Fruit fly (Drosophila melanogaster): ENCODE measurements around the gene Obp99a.

Obp99a gene

DNA sequence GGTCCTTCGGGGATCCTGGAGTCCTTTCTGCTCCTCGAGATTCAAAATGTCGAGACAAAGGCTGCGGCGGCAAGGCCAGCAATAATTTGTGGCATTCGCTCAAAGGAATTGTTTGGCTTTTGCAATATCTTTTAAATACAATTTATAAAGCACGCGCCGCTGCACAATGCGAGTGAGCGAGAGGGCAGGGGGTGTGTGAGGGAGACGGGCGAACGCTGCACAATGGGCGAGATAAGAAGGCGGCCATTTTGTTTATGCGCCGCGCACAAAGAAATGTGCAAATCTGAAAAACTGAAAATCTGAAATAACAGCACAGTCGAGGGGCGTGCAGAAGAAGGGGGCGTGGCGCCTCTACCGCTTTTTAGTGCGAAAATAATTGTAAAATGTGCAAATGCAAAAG, 36.9 kb downstream of the Obp99a start:
- TF ChIP-seq psq (optimal IDR thresholded peaks at IDR 0.05), result no peak
- TF ChIP-seq insv (optimal IDR thresholded peaks at IDR 0.05), result no peak
- no peak for TF ChIP-seq Sin3A (optimal IDR thresholded peaks at IDR 0.05)
- TF ChIP-seq h (optimal IDR thresholded peaks at IDR 0.05), result no peak
- no peak for TF ChIP-seq Myc (optimal IDR thresholded peaks at IDR 0.05)
- TF ChIP-seq ttk (optimal IDR thresholded peaks at IDR 0.05), result no peak

dm6 chr3R:29711434-29711833, 40.0 kb downstream of the Obp99a start:
- no peak for TF ChIP-seq h (optimal IDR thresholded peaks at IDR 0.05)
- TF ChIP-seq psq (optimal IDR thresholded peaks at IDR 0.05), result no peak
- no peak for TF ChIP-seq Sin3A (optimal IDR thresholded peaks at IDR 0.05)
- TF ChIP-seq Myc (optimal IDR thresholded peaks at IDR 0.05), result no peak
- no peak for TF ChIP-seq ttk (optimal IDR thresholded peaks at IDR 0.05)
- TF ChIP-seq insv (optimal IDR thresholded peaks at IDR 0.05), result no peak

DNA sequence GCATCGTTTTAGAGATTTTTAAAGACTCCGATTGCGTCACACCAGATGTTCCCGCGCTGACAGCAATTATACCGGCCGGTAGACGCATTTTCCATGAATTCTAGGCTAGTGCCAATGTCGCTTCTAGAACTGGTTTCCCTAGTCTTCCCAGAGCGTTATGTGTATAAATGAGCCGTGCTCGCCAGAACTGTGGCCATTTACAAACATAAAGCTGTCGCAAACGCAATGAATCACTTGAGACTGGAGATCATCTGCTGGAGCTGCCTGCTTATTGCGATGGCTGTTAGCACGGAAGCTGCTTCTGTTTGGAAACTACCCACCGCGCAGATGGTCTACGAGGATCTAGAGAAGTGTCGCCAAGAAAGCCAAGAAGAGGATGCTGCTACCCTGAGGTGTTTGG, 42.9 kb downstream of the Obp99a start, which contains the start of gene Obp99d:
Gene Obp99d (plus strand): TSS at position 192 of the 400 bp plus-strand sequence.
- no peak for TF ChIP-seq psq (optimal IDR thresholded peaks at IDR 0.05)
- no peak for TF ChIP-seq insv (optimal IDR thresholded peaks at IDR 0.05)
- no peak for TF ChIP-seq Sin3A (optimal IDR thresholded peaks at IDR 0.05)
- TF ChIP-seq Myc (optimal IDR thresholded peaks at IDR 0.05), result no peak
- no peak for TF ChIP-seq h (optimal IDR thresholded peaks at IDR 0.05)
- no peak for TF ChIP-seq ttk (optimal IDR thresholded peaks at IDR 0.05)

dm6 chr3R:29715277-29715676, 43.8 kb downstream of the Obp99a start, which contains the start of gene Dup99B:
Gene Dup99B, minus strand, starts transcription at chr3R:29715377.
- TF ChIP-seq ttk (optimal IDR thresholded peaks at IDR 0.05), result no peak
- TF ChIP-seq h (optimal IDR thresholded peaks at IDR 0.05), result no peak

DNA sequence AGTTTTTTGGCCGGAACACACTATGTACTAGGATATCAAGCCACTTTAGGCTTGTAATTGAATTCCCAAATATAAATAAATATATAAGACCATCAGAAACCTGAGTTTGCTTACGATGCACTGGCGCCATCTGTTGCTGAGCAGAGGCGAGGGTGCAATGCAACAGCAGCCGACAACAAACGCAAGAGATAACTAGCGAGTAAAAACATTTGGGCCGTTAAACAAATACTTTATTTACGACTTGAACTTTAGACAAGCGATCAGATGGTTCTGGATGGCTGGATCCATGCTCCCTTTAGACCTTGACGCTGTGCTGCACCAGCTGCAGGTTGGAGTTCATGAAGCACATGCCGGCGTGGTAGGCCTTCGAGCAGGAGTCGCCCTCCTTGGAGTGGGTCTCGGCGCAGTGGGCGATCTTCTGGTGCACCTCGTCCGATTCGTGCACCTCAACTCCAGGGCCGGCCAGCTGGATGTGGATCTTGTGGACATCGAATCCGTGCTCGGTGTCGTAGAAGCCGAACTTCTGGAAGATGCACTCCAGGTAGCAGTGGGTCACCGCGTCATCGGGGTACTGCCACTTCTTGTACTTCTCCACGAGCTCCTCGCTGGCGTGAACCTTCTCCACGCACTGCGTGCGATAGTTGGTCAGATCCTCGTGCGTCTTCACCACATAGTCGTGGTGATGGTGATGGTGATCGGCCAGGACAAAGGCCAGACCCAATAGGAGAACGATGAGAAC, 44.8 kb downstream of the Obp99a start:
- TF ChIP-seq ttk (optimal IDR thresholded peaks at IDR 0.05), result no peak
- no peak for TF ChIP-seq Myc (optimal IDR thresholded peaks at IDR 0.05)
- no peak for TF ChIP-seq Sin3A (optimal IDR thresholded peaks at IDR 0.05)
- no peak for TF ChIP-seq insv (optimal IDR thresholded peaks at IDR 0.05)
- no peak for TF ChIP-seq h (optimal IDR thresholded peaks at IDR 0.05)

DNA sequence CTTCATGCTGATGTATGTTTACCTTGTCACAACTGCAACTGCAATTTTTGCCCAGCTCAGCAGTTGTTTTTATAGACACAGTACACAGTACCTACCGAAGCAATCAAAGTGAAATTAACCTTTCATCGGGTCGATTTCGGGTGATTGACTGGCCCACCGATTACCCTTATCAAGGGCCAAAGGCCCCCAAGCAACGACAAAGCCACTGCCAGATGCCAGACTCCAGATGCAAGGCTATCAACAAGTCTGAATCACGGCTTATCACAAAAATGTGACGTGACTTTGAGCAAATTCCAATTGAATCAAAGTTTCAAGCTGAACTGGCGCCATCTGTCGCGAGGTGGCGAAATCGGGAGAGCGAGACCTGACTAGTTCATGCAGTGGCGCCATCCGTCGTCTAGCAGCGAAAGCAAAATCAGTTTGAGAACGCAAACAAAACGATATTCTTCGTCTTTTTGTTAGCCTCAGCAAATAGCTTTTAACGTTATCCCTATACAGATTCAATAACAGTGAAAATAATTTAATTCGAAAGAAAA, 45.4 kb downstream of the Obp99a start, which contains the start of gene Obp99b:
Gene Obp99b (minus strand): TSS at position 115 of the 536 bp plus-strand sequence.
- TF ChIP-seq ttk (optimal IDR thresholded peaks at IDR 0.05), result no peak
- TF ChIP-seq h (optimal IDR thresholded peaks at IDR 0.05), result peak; percentile 99
- no peak for TF ChIP-seq Myc (optimal IDR thresholded peaks at IDR 0.05)
- TF ChIP-seq insv (optimal IDR thresholded peaks at IDR 0.05), result no peak

- TF ChIP-seq Myc (optimal IDR thresholded peaks at IDR 0.05) (no peak), ttk (optimal IDR thresholded peaks at IDR 0.05) (no peak), h (optimal IDR thresholded peaks at IDR 0.05) (no peak), insv (optimal IDR thresholded peaks at IDR 0.05) (no peak), psq (optimal IDR thresholded peaks at IDR 0.05) (no peak), Sin3A (optimal IDR thresholded peaks at IDR 0.05) (no peak)
Measured at dm6 chr3R:29717519-29717918, 46.1 kb downstream of the Obp99a start.

DNA sequence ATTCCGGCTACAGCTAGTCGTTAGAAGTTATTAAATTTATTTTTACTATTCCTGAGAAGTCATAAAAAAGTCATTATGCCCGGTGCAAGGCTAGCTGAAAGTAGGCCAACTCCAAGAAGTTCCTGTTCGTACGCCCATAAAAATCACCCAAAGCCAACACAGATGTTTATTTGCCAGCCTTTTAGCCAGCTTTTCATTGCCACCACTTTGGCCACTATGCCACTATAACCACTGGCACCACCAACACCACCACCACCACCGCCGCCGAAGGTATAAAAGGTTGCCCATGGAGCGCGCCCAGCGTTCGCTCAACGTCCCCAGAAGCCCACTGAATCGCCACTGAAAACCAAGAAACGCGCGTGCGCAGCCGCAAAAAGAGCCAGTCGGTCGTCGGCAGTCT, 46.9 kb downstream of the Obp99a start, which contains the start of gene CG15506:
Gene CG15506 (plus strand): TSS at position 301 of the 400 bp plus-strand sequence.
- TF ChIP-seq Myc (optimal IDR thresholded peaks at IDR 0.05) (no peak), Sin3A (optimal IDR thresholded peaks at IDR 0.05) (no peak)

Data from Kc167 (cell line).